Worm (Caenorhabditis elegans) whole organism, late embryonic: ENCODE data around the gene C42C1.8.

Experiments
- T23F11.4 ChIP-seq: fragments of 200-800 bp; sonication (Bioruptor generic); optimal IDR thresholded peaks from 2 replicates; lab custom pipeline; 2018; ENCODE audit warnings: mild to moderate bottlenecking, missing genetic modification characterization, missing compliant biosample characterization
- ama-1 ChIP-seq: fragments of 150-350 bp; optimal IDR thresholded peaks from 2 replicates; lab custom pipeline; 2014
- ceh-18 ChIP-seq: sonication (generic microtip); optimal IDR thresholded peaks from 2 replicates; lab custom pipeline; 2016; ENCODE audit warnings: missing genetic modification characterization, missing compliant biosample characterization
- ceh-2 ChIP-seq: sonication (generic microtip); optimal IDR thresholded peaks from 2 replicates; lab custom pipeline; 2016; ENCODE audit warnings: missing genotype, missing genetic modification characterization, missing compliant biosample characterization
- ceh-45 ChIP-seq: fragments of 200-800 bp; sonication (Bioruptor generic); IDR thresholded peaks from 2 replicates; pipeline ENCODE4 v1.3.6; 2022; ENCODE audit warnings: missing genetic modification reagents, missing genetic modification characterization, missing compliant biosample characterization
- dmd-4 ChIP-seq: sonication (generic microtip); optimal IDR thresholded peaks from 2 replicates; lab custom pipeline; 2016; ENCODE audit warnings: borderline replicate concordance, missing genetic modification characterization, missing compliant biosample characterization
- madf-2 ChIP-seq: sonication (generic microtip); optimal IDR thresholded peaks from 2 replicates; lab custom pipeline; 2017; ENCODE audit warnings: missing genetic modification characterization, missing compliant biosample characterization
- pha-4 ChIP-seq: fragments of 150-350 bp; optimal IDR thresholded peaks from 2 replicates; lab custom pipeline; 2018; ENCODE audit warnings: missing biosample characterization, missing genetic modification reagents, missing genetic modification characterization
- pqm-1 ChIP-seq: sonication (generic microtip); optimal IDR thresholded peaks from 2 replicates; lab custom pipeline; 2016; ENCODE audit warnings: missing genetic modification characterization, missing compliant biosample characterization
- tbx-2 ChIP-seq: sonication (generic microtip); optimal IDR thresholded peaks from 2 replicates; lab custom pipeline; 2016; ENCODE audit warnings: missing genetic modification characterization, missing compliant biosample characterization
- ztf-16 ChIP-seq: sonication (generic microtip); optimal IDR thresholded peaks from 2 replicates; lab custom pipeline; 2017; ENCODE audit warnings: missing genetic modification characterization, missing compliant biosample characterization

ce11 chrIV:12259161-12259870 lies 31.5 kb upstream of the C42C1.8 start, which contains the start of gene Y39C12A.9:
- TF ChIP-seq pha-4 (no peak), ceh-18 (tag; lab: Kevin White, UChicago) (no peak), tbx-2 (tag; lab: Kevin White, UChicago) (peak; percentile 40), madf-2 (tag; lab: Kevin White, UChicago) (no peak), T23F11.4 (GFP tag; lab: Kevin White, UChicago) (no peak), dmd-4 (tag; lab: Kevin White, UChicago) (no peak), ama-1 (lab: Kevin White, UChicago) (no peak), ztf-16 (no peak), pqm-1 (tag; lab: Kevin White, UChicago) (no peak), ceh-45 (GFP tag; lab: Robert Waterston, UW) (no peak), ceh-2 (tag; lab: Kevin White, UChicago) (no peak)
